Worm (Caenorhabditis elegans) whole organism, young adult: ENCODE data around the gene fbxa-61.

Experiments
- B0019.2 ChIP-seq: fragments of 200-800 bp; sonication (Bioruptor generic); conservative IDR thresholded peaks from 2 replicates; pipeline ENCODE4 v1.3.6; 2022; ENCODE audit warnings: missing genetic modification reagents, missing genetic modification characterization, missing compliant biosample characterization
- B0336.3 ChIP-seq: fragments of 200-800 bp; sonication (Bioruptor generic); IDR thresholded peaks from 2 replicates; pipeline ENCODE4 v1.3.6; 2022; ENCODE audit warnings: missing genetic modification characterization, missing compliant biosample characterization
- F33H1.4 ChIP-seq: fragments of 200-800 bp; sonication (Bioruptor generic); IDR thresholded peaks from 2 replicates; pipeline ENCODE4 v1.3.6; 2022; ENCODE audit warnings: missing genetic modification reagents, missing genetic modification characterization, missing compliant biosample characterization
- F37B4.10 ChIP-seq: fragments of 200-800 bp; sonication (Bioruptor generic); IDR thresholded peaks from 2 replicates; pipeline ENCODE4 v1.3.6; 2022; ENCODE audit warnings: missing genetic modification characterization, missing compliant biosample characterization
- F49E8.2 ChIP-seq: sonication (generic microtip); optimal IDR thresholded peaks from 3 replicates; lab custom pipeline; 2017; ENCODE audit warnings: missing genetic modification characterization, mild to moderate bottlenecking, missing compliant biosample characterization, antibody characterized with exemption, moderate library complexity; ENCODE audit not compliant: insufficient read depth
- F55B11.4 ChIP-seq: sonication (generic microtip); optimal IDR thresholded peaks from 2 replicates; lab custom pipeline; 2016; ENCODE audit warnings: missing compliant biosample characterization, missing genetic modification characterization, borderline replicate concordance; ENCODE audit not compliant: insufficient read depth
- T07F8.4 ChIP-seq: sonication (generic microtip); optimal IDR thresholded peaks from 2 replicates; lab custom pipeline; 2016; ENCODE audit warnings: mild to moderate bottlenecking, missing genetic modification characterization, moderate library complexity, missing compliant biosample characterization
- T26A5.8 ChIP-seq: sonication (generic microtip); optimal IDR thresholded peaks from 2 replicates; lab custom pipeline; 2016; ENCODE audit warnings: missing genetic modification characterization, missing compliant biosample characterization
- cebp-2 ChIP-seq: fragments of 200-800 bp; sonication (Bioruptor generic); IDR thresholded peaks from 2 replicates; pipeline ENCODE4 v1.3.6; 2022; ENCODE audit warnings: missing genetic modification characterization, missing compliant biosample characterization
- ceh-40 ChIP-seq: fragments of 200-800 bp; sonication (Bioruptor generic); IDR thresholded peaks from 2 replicates; pipeline ENCODE4 v1.3.6; 2022; ENCODE audit warnings: missing genetic modification characterization, missing compliant biosample characterization
- ceh-91 ChIP-seq: fragments of 200-800 bp; sonication (Bioruptor generic); IDR thresholded peaks from 2 replicates; pipeline ENCODE4 v1.3.6; 2022; ENCODE audit warnings: missing genetic modification reagents, missing genetic modification characterization, missing compliant biosample characterization
- efl-1 ChIP-seq: fragments of 150-350 bp; optimal IDR thresholded peaks from 2 replicates; lab custom pipeline; 2014; ENCODE audit warnings: missing biosample characterization, missing genetic modification reagents, missing genetic modification characterization
- egl-18 ChIP-seq: fragments of 200-800 bp; sonication (Bioruptor generic); IDR thresholded peaks from 2 replicates; pipeline ENCODE4 v1.3.6; 2022; ENCODE audit warnings: missing genetic modification reagents, missing genetic modification characterization, missing compliant biosample characterization
- egl-44 ChIP-seq: fragments of 200-800 bp; sonication (Bioruptor generic); IDR thresholded peaks from 2 replicates; pipeline ENCODE4 v1.3.6; 2022; ENCODE audit warnings: missing genetic modification reagents, missing genetic modification characterization, missing compliant biosample characterization
- ets-4 ChIP-seq: fragments of 200-800 bp; sonication (Bioruptor generic); optimal IDR thresholded peaks from 2 replicates; lab custom pipeline; 2018; ENCODE audit warnings: mild to moderate bottlenecking, missing genetic modification characterization, missing compliant biosample characterization
- him-1 ChIP-seq: sonication (generic microtip); optimal IDR thresholded peaks from 2 replicates; lab custom pipeline; 2016; ENCODE audit warnings: missing genotype, missing genetic modification reagents, missing genetic modification characterization, missing compliant biosample characterization
- hmg-1.2 ChIP-seq: fragments of 200-800 bp; sonication (Bioruptor generic); IDR thresholded peaks from 2 replicates; pipeline ENCODE4 v1.3.6; 2022; ENCODE audit warnings: missing genetic modification reagents, missing genetic modification characterization, missing compliant biosample characterization
- hmg-20 ChIP-seq: fragments of 200-800 bp; sonication (Bioruptor generic); IDR thresholded peaks from 2 replicates; pipeline ENCODE4 v1.3.6; 2022; ENCODE audit warnings: missing genetic modification reagents, missing genetic modification characterization, missing compliant biosample characterization
- hrde-1 ChIP-seq: sonication (generic microtip); optimal IDR thresholded peaks from 2 replicates; lab custom pipeline; 2016; ENCODE audit warnings: missing genetic modification characterization, mild to moderate bottlenecking, missing compliant biosample characterization, moderate library complexity, missing genotype, missing genetic modification reagents, borderline replicate concordance
- lag-1 ChIP-seq: fragments of 200-800 bp; sonication (Bioruptor generic); IDR thresholded peaks from 2 replicates; pipeline ENCODE4 v1.3.6; 2022; ENCODE audit warnings: missing genetic modification reagents, missing genetic modification characterization, missing compliant biosample characterization
- lir-1 ChIP-seq: fragments of 200-800 bp; sonication (Bioruptor generic); conservative IDR thresholded peaks from 2 replicates; pipeline ENCODE4 v1.3.6; 2022; ENCODE audit warnings: missing genetic modification reagents, missing genetic modification characterization, missing compliant biosample characterization
- madf-3 ChIP-seq: fragments of 200-800 bp; sonication (Bioruptor generic); IDR thresholded peaks from 2 replicates; pipeline ENCODE4 v1.3.6; 2022; ENCODE audit warnings: missing genetic modification reagents, missing genetic modification characterization, missing compliant biosample characterization
- mxl-1 ChIP-seq: sonication (generic microtip); optimal IDR thresholded peaks from 2 replicates; lab custom pipeline; 2016; ENCODE audit warnings: missing genetic modification characterization, missing compliant biosample characterization
- nfyb-1 ChIP-seq: fragments of 200-800 bp; sonication (Bioruptor generic); IDR thresholded peaks from 2 replicates; pipeline ENCODE4 v1.3.6; 2022; ENCODE audit warnings: missing genetic modification reagents, missing genetic modification characterization, missing compliant biosample characterization
- nhr-179 ChIP-seq: sonication (generic microtip); optimal IDR thresholded peaks from 2 replicates; lab custom pipeline; 2016; ENCODE audit warnings: mild to moderate bottlenecking, missing genetic modification characterization, missing compliant biosample characterization
- nhr-80 ChIP-seq: sonication (generic microtip); optimal IDR thresholded peaks from 2 replicates; lab custom pipeline; 2016; ENCODE audit warnings: missing genetic modification characterization, missing compliant biosample characterization
- rcor-1 ChIP-seq: fragments of 200-800 bp; sonication (Bioruptor generic); IDR thresholded peaks from 2 replicates; pipeline ENCODE4 v1.3.6; 2022; ENCODE audit warnings: missing genetic modification reagents, missing genetic modification characterization, missing compliant biosample characterization
- snpc-1.3 ChIP-seq: sonication (generic microtip); optimal IDR thresholded peaks from 2 replicates; lab custom pipeline; 2017; ENCODE audit warnings: missing genetic modification characterization, mild to moderate bottlenecking, missing compliant biosample characterization, antibody characterized with exemption, moderate library complexity, missing genotype, missing genetic modification reagents; ENCODE audit not compliant: insufficient read depth
- snpc-3.4 ChIP-seq: sonication (generic microtip); optimal IDR thresholded peaks from 2 replicates; lab custom pipeline; 2017; ENCODE audit warnings: missing genetic modification characterization, mild to moderate bottlenecking, missing compliant biosample characterization, antibody characterized with exemption, moderate library complexity, missing genotype, missing genetic modification reagents
- unc-130 ChIP-seq: sonication (generic microtip); optimal IDR thresholded peaks from 2 replicates; lab custom pipeline; 2016; ENCODE audit warnings: missing genetic modification reagents, missing genetic modification characterization, missing compliant biosample characterization
- zfh-2 ChIP-seq: fragments of 200-800 bp; sonication (Bioruptor generic); conservative IDR thresholded peaks from 2 replicates; pipeline ENCODE4 v1.3.6; 2022; ENCODE audit warnings: missing genetic modification reagents, missing genetic modification characterization, missing compliant biosample characterization
- ztf-25 ChIP-seq: fragments of 200-800 bp; sonication (Bioruptor generic); IDR thresholded peaks from 2 replicates; pipeline ENCODE4 v1.3.6; 2022; ENCODE audit warnings: missing genetic modification reagents, missing genetic modification characterization, missing compliant biosample characterization
- ztf-28 ChIP-seq: fragments of 200-800 bp; sonication (Bioruptor generic); IDR thresholded peaks from 2 replicates; pipeline ENCODE4 v1.3.6; 2022; ENCODE audit warnings: missing genetic modification reagents, missing genetic modification characterization, missing compliant biosample characterization

fbxa-61 gene

DNA sequence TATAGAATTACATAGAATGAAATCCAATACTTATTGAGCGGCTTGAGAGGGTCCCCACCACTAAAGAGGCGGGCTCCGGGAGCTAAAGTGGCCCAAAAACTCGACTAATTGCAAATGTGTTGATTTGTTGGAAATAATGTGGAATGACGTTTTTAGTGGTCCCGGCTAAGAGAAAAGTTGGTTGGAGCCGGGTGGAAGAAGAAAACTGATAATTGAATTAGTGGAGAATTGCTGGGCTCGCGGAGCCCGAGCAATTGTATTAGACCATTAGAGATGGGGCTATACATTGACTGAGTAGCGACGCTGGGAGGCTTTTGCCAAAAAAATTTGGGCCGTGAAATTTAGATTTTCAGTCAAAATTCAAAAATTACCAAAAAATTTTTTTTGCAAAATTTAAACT is 13.3 kb upstream of the fbxa-61 start:
- TF ChIP-seq snpc-3.4 (tag; lab: Kevin White, UChicago) (no peak), nhr-179 (tag; lab: Kevin White, UChicago) (no peak), B0019.2 (GFP tag; lab: Robert Waterston, UW) (no peak), lir-1 (no peak), T07F8.4 (tag; lab: Kevin White, UChicago) (no peak), cebp-2 (GFP tag; lab: Robert Waterston, UW) (no peak), snpc-1.3 (tag; lab: Kevin White, UChicago) (no peak), nfyb-1 (no peak), ceh-40 (GFP tag; lab: Robert Waterston, UW) (no peak), B0336.3 (GFP tag; lab: Robert Waterston, UW) (no peak), efl-1 (GFP tag; lab: Kevin White, UChicago) (no peak), egl-18 (GFP tag; lab: Robert Waterston, UW) (no peak), madf-3 (GFP tag; lab: Robert Waterston, UW) (no peak), F33H1.4 (GFP tag; lab: Robert Waterston, UW) (no peak), hrde-1 (tag; lab: Kevin White, UChicago) (no peak), ets-4 (GFP tag; lab: Kevin White, UChicago) (no peak)

- TF ChIP-seq hmg-20 (GFP tag; lab: Robert Waterston, UW) (no peak), mxl-1 (tag; lab: Kevin White, UChicago) (no peak), nhr-80 (tag; lab: Kevin White, UChicago) (peak; percentile 62), snpc-1.3 (tag; lab: Kevin White, UChicago) (no peak), hmg-1.2 (GFP tag; lab: Robert Waterston, UW) (peak; percentile 56; the same call in 1 of the 2 replicates), him-1 (tag; lab: Kevin White, UChicago) (no peak)
These were observed 12.6 kb upstream of the fbxa-61 start for ce11 chrIII:1226256-1226655.

ce11 chrIII:1228593-1228992 is 10.3 kb upstream of the fbxa-61 start:
- TF ChIP-seq him-1 (tag; lab: Kevin White, UChicago) = no peak
- no peak for TF ChIP-seq unc-130 (GFP tag; lab: Kevin White, UChicago)
- no peak for TF ChIP-seq rcor-1 (GFP tag; lab: Robert Waterston, UW)
- TF ChIP-seq F55B11.4 = no peak
- TF ChIP-seq egl-44 = no peak
- TF ChIP-seq hrde-1 (tag; lab: Kevin White, UChicago) = no peak
- no peak for TF ChIP-seq F37B4.10 (GFP tag; lab: Robert Waterston, UW)
- no peak for TF ChIP-seq ceh-91 (GFP tag; lab: Robert Waterston, UW)
- TF ChIP-seq lag-1 = no peak
- no peak for TF ChIP-seq T26A5.8 (tag; lab: Kevin White, UChicago)
- TF ChIP-seq nfyb-1 = no peak
- no peak for TF ChIP-seq F49E8.2 (tag; lab: Kevin White, UChicago)
- TF ChIP-seq ztf-25 (GFP tag; lab: Robert Waterston, UW) = no peak

ce11 chrIII:1229510-1229909 is 9.3 kb upstream of the fbxa-61 start:
- peak; percentile 63 for TF ChIP-seq zfh-2 (GFP tag; lab: Robert Waterston, UW)
- peak; percentile 79 for TF ChIP-seq hmg-1.2 (GFP tag; lab: Robert Waterston, UW)
- TF ChIP-seq ztf-28 (GFP tag; lab: Robert Waterston, UW) = no peak
